Fruit fly (Drosophila melanogaster): ENCODE measurements around the gene Josd.

The Josd gene

dm6 chrX:6287842-6288241, 26.9 kb downstream of the Josd start, which contains the start of the genes Top3beta and wuho (continued):
- TF ChIP-seq zen2 (GFP tag; IDR thresholded peaks at IDR 0.05; ENCODE audit: partially characterized antibody) (0 out of 3 replicates have a peak, but pooled peaks have one; percentile 65), p53 (GFP tag; optimal IDR thresholded peaks at IDR 0.05) (peak; percentile 71), CG12155 (GFP tag; optimal IDR thresholded peaks at IDR 0.05) (peak; percentile 87), hbn (GFP tag; IDR thresholded peaks at IDR 0.05; ENCODE audit: partially characterized antibody) (peak; percentile 63; the same call in 1 of the 2 replicates), CG6791 (GFP tag; IDR thresholded peaks at IDR 0.05; ENCODE audit: partially characterized antibody) (peak; percentile 79), Sry-δ (GFP tag; optimal IDR thresholded peaks at IDR 0.05) (peak; percentile 83), CG12104 (GFP tag; optimal IDR thresholded peaks at IDR 0.05) (no peak), CG10274 (GFP tag; optimal IDR thresholded peaks at IDR 0.05) (no peak), NFAT (GFP tag; IDR thresholded peaks at IDR 0.05) (0 out of 2 replicates have a peak, but pooled peaks have one; percentile 20), nerfin-1 (tag; optimal IDR thresholded peaks at IDR 0.05) (peak; percentile 60), Trl (optimal IDR thresholded peaks at IDR 0.05) (no peak), Trl (GFP tag; optimal IDR thresholded peaks at IDR 0.05) (peak; percentile 58), knrl (GFP tag; IDR thresholded peaks at IDR 0.05; ENCODE audit: partially characterized antibody) (peak; percentile 59), bowl (GFP tag; IDR thresholded peaks at IDR 0.05) (no peak), CG10431 (GFP tag; optimal IDR thresholded peaks at IDR 0.05) (no peak), twi (tag; optimal IDR thresholded peaks at IDR 0.05) (peak; percentile 23), CG30431 (GFP tag; optimal IDR thresholded peaks at IDR 0.05) (no peak), CG6683 (GFP tag; optimal IDR thresholded peaks at IDR 0.05) (no peak), CG11247 (GFP tag; IDR thresholded peaks at IDR 0.05) (no peak), sqz (GFP tag; optimal IDR thresholded peaks at IDR 0.05) (no peak), B-H1 (GFP tag; IDR thresholded peaks at IDR 0.05) (no peak), tgo (GFP tag; IDR thresholded peaks at IDR 0.05) (no peak), MBD-R2 (GFP tag; IDR thresholded peaks at IDR 0.05) (peak; percentile 98), Deaf1 (tag; optimal IDR thresholded peaks at IDR 0.05) (peak; percentile 65), so (GFP tag; IDR thresholded peaks at IDR 0.05) (0 out of 3 replicates have a peak, but pooled peaks have one; percentile 11), grn (GFP tag; optimal IDR thresholded peaks at IDR 0.05) (peak; percentile 100), NK7.1 (GFP tag; optimal IDR thresholded peaks at IDR 0.05) (no peak), Dp (GFP tag; optimal IDR thresholded peaks at IDR 0.05) (peak; percentile 49), HmgD (GFP tag; optimal IDR thresholded peaks at IDR 0.05) (peak; percentile 92), Bteb2 (GFP tag; optimal IDR thresholded peaks at IDR 0.05) (peak; percentile 30), bcd (GFP tag; optimal IDR thresholded peaks at IDR 0.05) (peak; percentile 68), CG11695 (GFP tag; IDR thresholded peaks at IDR 0.05) (no peak), lola (GFP tag; optimal IDR thresholded peaks at IDR 0.05) (no peak), CG1832 (GFP tag; optimal IDR thresholded peaks at IDR 0.05) (no peak), zen (tag; optimal IDR thresholded peaks at IDR 0.05) (peak; percentile 80), CG3726 (GFP tag; IDR thresholded peaks at IDR 0.05) (no peak), CG9727 (GFP tag; optimal IDR thresholded peaks at IDR 0.05) (no peak), ems (GFP tag; optimal IDR thresholded peaks at IDR 0.05) (peak; percentile 43), jumu (GFP tag; optimal IDR thresholded peaks at IDR 0.05) (peak; percentile 58), CG10654 (GFP tag; optimal IDR thresholded peaks at IDR 0.05) (peak; percentile 16), oc (tag; optimal IDR thresholded peaks at IDR 0.05) (peak; percentile 79), HLH4C (GFP tag; IDR thresholded peaks at IDR 0.05; ENCODE audit: partially characterized antibody) (peak; percentile 79), Bdp1 (GFP tag; optimal IDR thresholded peaks at IDR 0.05) (no peak), CG11085 (GFP tag; IDR thresholded peaks at IDR 0.05) (no peak), Sox100B (GFP tag; optimal IDR thresholded peaks at IDR 0.05) (no peak), CG13424 (tag; optimal IDR thresholded peaks at IDR 0.05) (peak; percentile 8), Eip74EF (GFP tag; optimal IDR thresholded peaks at IDR 0.05) (no peak), GATAe (GFP tag; conservative IDR thresholded peaks at IDR 0.05) (no peak), ash1 (GFP tag; optimal IDR thresholded peaks at IDR 0.05) (peak; percentile 62), chinmo (GFP tag; IDR thresholded peaks at IDR 0.05; ENCODE audit: partially characterized antibody) (peak; percentile 85; the same call in 2 of the 4 replicates), ERR (GFP tag; optimal IDR thresholded peaks at IDR 0.05) (peak; percentile 48)
